Worm (Caenorhabditis elegans): ENCODE measurements around the gene F47B8.2.

- no peak for TF ChIP-seq dao-5 (tag; optimal IDR thresholded peaks at IDR 0.05)
- TF ChIP-seq him-1 (tag; optimal IDR thresholded peaks at IDR 0.05): no peak
Observed at ce11 chrV:14294396-14294795, 22.0 kb downstream of the F47B8.2 start, which contains the start of gene F14D7.9.

All from whole organism, L4/young adult.